Worm (Caenorhabditis elegans) whole organism, early embryonic: ENCODE data around the gene farl-11.

Experiments used
- B0310.2 ChIP-seq: sonication (generic microtip); optimal IDR thresholded peaks from 2 replicates; lab custom pipeline; 2016; ENCODE audit warnings: mild to moderate bottlenecking, missing genetic modification characterization, missing compliant biosample characterization
- F13C5.2 ChIP-seq: sonication (generic microtip); optimal IDR thresholded peaks from 2 replicates; lab custom pipeline; 2017; ENCODE audit warnings: mild to moderate bottlenecking, missing genetic modification characterization, inconsistent platforms, missing compliant biosample characterization
- aly-1 ChIP-seq: sonication (generic microtip); optimal IDR thresholded peaks from 2 replicates; lab custom pipeline; 2016; ENCODE audit warnings: missing genetic modification characterization, missing compliant biosample characterization
- ama-1 ChIP-seq: fragments of 150-350 bp; optimal IDR thresholded peaks from 2 replicates; lab custom pipeline; 2014
- ceh-13 ChIP-seq: fragments of 200-800 bp; sonication (Bioruptor generic); optimal IDR thresholded peaks from 2 replicates; lab custom pipeline; 2018; ENCODE audit warnings: mild to moderate bottlenecking, missing genetic modification characterization, missing compliant biosample characterization
- ceh-36 ChIP-seq: sonication (generic microtip); optimal IDR thresholded peaks from 2 replicates; lab custom pipeline; 2016; ENCODE audit warnings: missing genetic modification characterization, inconsistent platforms, missing compliant biosample characterization
- ets-7 ChIP-seq: sonication (generic microtip); optimal IDR thresholded peaks from 2 replicates; lab custom pipeline; 2016; ENCODE audit warnings: missing genotype, missing genetic modification characterization, missing compliant biosample characterization
- flt-1 ChIP-seq: fragments of 200-800 bp; sonication (Bioruptor generic); IDR thresholded peaks from 2 replicates; pipeline ENCODE4 v1.3.6; 2022; ENCODE audit warnings: missing genetic modification characterization, missing compliant biosample characterization
- hmbx-1 ChIP-seq: sonication (generic microtip); optimal IDR thresholded peaks from 2 replicates; lab custom pipeline; 2016; ENCODE audit warnings: mild to moderate bottlenecking, missing genetic modification characterization, missing compliant biosample characterization
- hmg-4 ChIP-seq: fragments of 200-800 bp; sonication (Bioruptor generic); optimal IDR thresholded peaks from 2 replicates; lab custom pipeline; 2018; ENCODE audit warnings: mild to moderate bottlenecking, missing genetic modification characterization, missing compliant biosample characterization
- hnd-1 ChIP-seq: sonication (generic microtip); optimal IDR thresholded peaks from 2 replicates; lab custom pipeline; 2016; ENCODE audit warnings: missing genetic modification characterization, missing compliant biosample characterization
- pes-1 ChIP-seq: fragments of 200-800 bp; sonication (Bioruptor generic); IDR thresholded peaks from 2 replicates; pipeline ENCODE4 v1.3.6; 2022; ENCODE audit warnings: missing genetic modification reagents, missing genetic modification characterization, missing compliant biosample characterization
- scrt-1 ChIP-seq: fragments of 200-800 bp; sonication (Bioruptor generic); IDR thresholded peaks from 2 replicates; pipeline ENCODE4 v1.3.6; 2022; ENCODE audit warnings: missing genetic modification characterization, missing compliant biosample characterization
- sea-1 ChIP-seq: fragments of 200-800 bp; sonication (Bioruptor generic); conservative IDR thresholded peaks from 2 replicates; pipeline ENCODE4 v1.3.6; 2022; ENCODE audit warnings: missing genetic modification characterization, missing compliant biosample characterization
- tbx-11 ChIP-seq: fragments of 200-800 bp; sonication (Bioruptor generic); IDR thresholded peaks from 2 replicates; pipeline ENCODE4 v1.3.6; 2022; ENCODE audit warnings: missing genetic modification characterization, missing compliant biosample characterization
- tbx-37 ChIP-seq: fragments of 200-800 bp; sonication (Bioruptor generic); conservative IDR thresholded peaks from 2 replicates; pipeline ENCODE4 v1.3.6; 2022; ENCODE audit warnings: missing genetic modification reagents, missing genetic modification characterization, missing compliant biosample characterization
- tra-4 ChIP-seq: sonication (generic microtip); optimal IDR thresholded peaks from 2 replicates; lab custom pipeline; 2017; ENCODE audit warnings: missing genetic modification characterization, missing compliant biosample characterization

The farl-11 gene

DNA sequence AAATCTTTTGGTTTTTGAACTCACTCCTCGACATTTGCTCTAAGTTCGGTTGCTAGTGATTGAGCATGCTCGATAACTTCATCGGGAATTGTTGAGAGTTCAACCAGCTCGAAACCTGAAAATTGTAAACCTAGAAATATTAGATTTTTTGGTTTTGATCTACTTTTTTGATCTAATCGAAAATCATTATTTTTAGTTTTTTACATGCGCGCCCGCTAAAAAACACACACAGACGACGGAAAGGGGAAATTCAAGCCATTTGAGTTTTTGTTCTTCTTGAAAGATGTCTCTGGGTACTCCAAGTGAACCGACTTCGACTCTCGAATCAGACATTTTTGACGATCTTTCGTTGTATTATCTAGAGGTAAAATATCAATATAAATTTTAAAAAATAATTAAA is 39.4 kb downstream of the farl-11 start, which contains the start of gene nos-2:
nos-2 (plus strand) TSS at position 228 of the 400 bp plus-strand sequence.
- no peak for TF ChIP-seq tbx-11 (GFP tag; lab: Robert Waterston, UW)

DNA sequence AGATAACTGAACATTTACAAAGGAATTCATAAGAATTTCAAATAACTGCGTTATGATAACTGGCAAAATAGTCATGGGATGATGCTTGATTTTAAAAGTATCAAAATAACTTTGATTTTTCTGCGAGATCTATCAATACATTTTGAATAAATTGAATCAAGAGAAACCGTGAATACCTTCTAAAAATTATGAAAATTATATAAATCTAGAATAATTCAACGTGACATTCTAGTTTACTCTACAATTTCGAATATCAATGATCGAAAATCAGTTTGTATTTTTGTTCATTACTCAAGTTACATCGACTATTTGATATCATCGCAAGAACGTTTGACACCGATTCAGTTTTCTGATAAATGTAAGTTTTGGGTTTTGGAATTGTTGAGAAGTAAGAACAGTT is 43.1 kb downstream of the farl-11 start, which contains the start of gene acs-6:
acs-6 (plus strand) TSS at position 301 of the 400 bp plus-strand sequence.
- TF ChIP-seq hmbx-1 (no peak), ets-7 (tag; lab: Kevin White, UChicago) (no peak), ceh-13 (GFP tag; lab: Kevin White, UChicago) (no peak), tbx-11 (GFP tag; lab: Robert Waterston, UW) (no peak), tra-4 (no peak), tbx-37 (GFP tag; lab: Robert Waterston, UW) (no peak), ceh-36 (tag; lab: Kevin White, UChicago) (no peak), hnd-1 (tag; lab: Kevin White, UChicago) (no peak), scrt-1 (GFP tag; lab: Robert Waterston, UW) (no peak), pes-1 (GFP tag; lab: Robert Waterston, UW) (no peak), hmg-4 (no peak), aly-1 (tag; lab: Kevin White, UChicago) (no peak), sea-1 (GFP tag; lab: Robert Waterston, UW) (no peak), ama-1 (lab: Kevin White, UChicago) (no peak), flt-1 (GFP tag; lab: Robert Waterston, UW) (no peak), F13C5.2 (tag; lab: Kevin White, UChicago) (no peak), B0310.2 (tag; lab: Kevin White, UChicago) (no peak)

DNA sequence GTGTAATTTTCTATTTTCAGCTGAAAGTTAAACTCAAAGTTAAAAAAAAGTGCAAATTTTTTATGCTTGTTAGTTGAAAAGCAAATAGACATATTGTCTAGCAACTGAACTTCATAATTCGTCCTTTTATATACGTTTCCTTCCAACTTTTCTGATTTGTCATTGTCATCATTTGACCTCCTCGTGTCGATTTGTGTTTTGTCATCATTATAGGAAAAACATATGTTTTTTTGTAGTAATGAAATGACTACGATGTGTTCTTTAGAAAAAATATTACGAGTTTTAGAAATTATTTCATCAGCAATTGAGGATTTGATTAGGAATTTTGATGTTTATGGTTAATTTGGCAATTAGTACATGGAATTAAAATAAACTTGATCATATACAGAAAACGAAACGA is 44.0 kb downstream of the farl-11 start:
- TF ChIP-seq tbx-11 (GFP tag; lab: Robert Waterston, UW) (no peak), hnd-1 (tag; lab: Kevin White, UChicago) (no peak), pes-1 (GFP tag; lab: Robert Waterston, UW) (no peak), hmbx-1 (no peak), scrt-1 (GFP tag; lab: Robert Waterston, UW) (no peak), ama-1 (lab: Kevin White, UChicago) (no peak), flt-1 (GFP tag; lab: Robert Waterston, UW) (no peak), aly-1 (tag; lab: Kevin White, UChicago) (no peak), ceh-36 (tag; lab: Kevin White, UChicago) (no peak), tra-4 (no peak), sea-1 (GFP tag; lab: Robert Waterston, UW) (no peak), ets-7 (tag; lab: Kevin White, UChicago) (no peak), F13C5.2 (tag; lab: Kevin White, UChicago) (no peak)

DNA sequence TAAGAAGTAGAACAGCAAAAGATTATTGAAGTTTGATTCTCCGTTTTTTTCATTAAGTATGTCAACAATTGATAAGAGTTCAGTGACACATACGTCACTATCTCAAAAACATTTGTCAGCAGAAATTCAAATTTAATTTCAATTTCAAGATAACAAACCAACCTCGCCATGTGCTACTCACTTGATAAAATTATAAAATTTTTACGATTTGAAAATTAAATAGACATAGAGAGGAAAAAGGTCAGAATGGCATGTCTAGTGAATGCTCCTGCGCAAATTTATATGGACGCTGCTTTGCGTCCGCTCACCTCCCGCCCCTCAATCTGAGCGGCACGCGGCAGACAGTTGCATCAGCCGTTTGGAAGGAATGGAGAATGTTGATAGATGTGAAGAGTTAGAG is 44.6 kb downstream of the farl-11 start:
- TF ChIP-seq pes-1 (GFP tag; lab: Robert Waterston, UW), result no peak
- TF ChIP-seq ceh-13 (GFP tag; lab: Kevin White, UChicago), result no peak
- TF ChIP-seq hmg-4, result no peak
- no peak for TF ChIP-seq ceh-36 (tag; lab: Kevin White, UChicago)
- TF ChIP-seq hmbx-1, result no peak
- TF ChIP-seq aly-1 (tag; lab: Kevin White, UChicago), result no peak
- no peak for TF ChIP-seq tbx-11 (GFP tag; lab: Robert Waterston, UW)
- no peak for TF ChIP-seq F13C5.2 (tag; lab: Kevin White, UChicago)
- no peak for TF ChIP-seq ama-1 (lab: Kevin White, UChicago)
- no peak for TF ChIP-seq B0310.2 (tag; lab: Kevin White, UChicago)
- TF ChIP-seq flt-1 (GFP tag; lab: Robert Waterston, UW), result no peak
- TF ChIP-seq tbx-37 (GFP tag; lab: Robert Waterston, UW), result no peak
- TF ChIP-seq sea-1 (GFP tag; lab: Robert Waterston, UW), result no peak
- TF ChIP-seq scrt-1 (GFP tag; lab: Robert Waterston, UW), result no peak
- no peak for TF ChIP-seq tra-4
- TF ChIP-seq ets-7 (tag; lab: Kevin White, UChicago), result no peak
- TF ChIP-seq hnd-1 (tag; lab: Kevin White, UChicago), result no peak

DNA sequence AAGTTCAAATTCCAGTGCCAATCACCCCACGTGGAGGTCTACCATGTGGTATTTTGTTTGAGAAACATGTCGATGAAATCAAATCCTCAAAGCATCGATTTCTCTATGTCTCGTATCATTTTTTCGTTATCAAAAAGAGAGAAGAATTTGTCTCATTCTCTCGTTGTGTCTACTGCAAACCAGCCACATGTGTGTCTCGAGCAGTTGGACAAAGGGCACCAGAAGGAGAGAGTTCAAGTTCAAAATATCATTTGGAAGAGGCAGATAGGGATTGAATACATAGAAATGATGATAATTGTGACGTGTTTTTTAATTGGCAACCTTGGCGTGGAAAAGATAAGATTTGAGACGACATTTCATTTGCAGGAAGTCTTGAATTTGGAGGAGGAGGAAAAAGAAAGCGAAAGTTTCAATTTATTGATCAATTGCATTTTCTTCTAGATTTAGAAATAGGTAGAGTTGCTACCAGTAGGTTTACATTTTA is 45.5 kb downstream of the farl-11 start:
- TF ChIP-seq pes-1 (GFP tag; lab: Robert Waterston, UW), result no peak
- TF ChIP-seq hnd-1 (tag; lab: Kevin White, UChicago), result no peak
- no peak for TF ChIP-seq ets-7 (tag; lab: Kevin White, UChicago)
- no peak for TF ChIP-seq hmg-4
- no peak for TF ChIP-seq scrt-1 (GFP tag; lab: Robert Waterston, UW)
- no peak for TF ChIP-seq tbx-11 (GFP tag; lab: Robert Waterston, UW)
- TF ChIP-seq ceh-13 (GFP tag; lab: Kevin White, UChicago), result no peak
- no peak for TF ChIP-seq ama-1 (lab: Kevin White, UChicago)
- TF ChIP-seq sea-1 (GFP tag; lab: Robert Waterston, UW), result no peak
- no peak for TF ChIP-seq aly-1 (tag; lab: Kevin White, UChicago)

DNA sequence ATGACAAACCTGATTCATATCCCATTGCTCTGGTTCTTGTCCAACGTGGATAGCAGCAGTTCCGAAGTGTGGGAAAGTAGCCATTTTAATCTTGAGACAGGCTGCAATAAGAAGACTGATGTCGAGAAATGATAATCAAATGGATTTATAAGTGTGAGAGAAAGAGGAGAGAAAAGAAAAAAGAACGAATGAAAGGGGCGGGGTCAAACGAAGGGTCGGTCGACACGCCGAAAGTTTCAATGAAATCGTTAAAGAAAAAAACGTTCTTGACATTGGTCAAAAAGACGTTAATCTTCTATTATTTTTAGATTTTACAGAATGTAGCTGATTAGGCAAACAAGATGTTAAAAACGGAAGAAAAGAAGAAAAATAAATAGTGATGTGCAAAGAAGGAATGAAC is 47.0 kb downstream of the farl-11 start, which contains the start of gene cth-2:
cth-2 (minus strand) TSS at position 101 of the 400 bp plus-strand sequence.
- TF ChIP-seq tbx-11 (GFP tag; lab: Robert Waterston, UW), result no peak
- no peak for TF ChIP-seq sea-1 (GFP tag; lab: Robert Waterston, UW)
- TF ChIP-seq B0310.2 (tag; lab: Kevin White, UChicago), result no peak

DNA sequence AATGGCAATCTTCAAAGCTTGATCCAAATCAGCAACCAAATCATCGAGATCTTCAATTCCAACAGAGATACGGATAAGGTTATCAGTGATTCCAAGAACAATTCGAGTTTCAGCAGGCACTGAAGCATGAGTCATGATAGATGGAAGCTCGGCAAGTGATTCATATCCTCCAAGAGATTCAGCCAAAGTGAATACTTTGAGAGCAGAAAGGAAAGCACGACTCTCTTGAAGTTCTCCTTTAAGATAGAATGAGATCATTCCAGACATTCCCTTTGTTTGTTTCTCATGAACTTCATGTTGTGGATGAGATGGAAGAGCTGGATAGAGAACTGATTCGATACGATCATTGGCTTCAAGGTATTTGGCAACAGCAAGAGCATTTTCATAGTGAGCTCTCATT is 48.5 kb downstream of the farl-11 start:
- TF ChIP-seq aly-1 (tag; lab: Kevin White, UChicago) (no peak), sea-1 (GFP tag; lab: Robert Waterston, UW) (no peak), scrt-1 (GFP tag; lab: Robert Waterston, UW) (no peak), ceh-36 (tag; lab: Kevin White, UChicago) (no peak), pes-1 (GFP tag; lab: Robert Waterston, UW) (no peak)
